Worm (Caenorhabditis elegans): ENCODE results near the gene Y50E8A.22.

ce11 chrV:14791703-14792102 lies 42.8 kb upstream of the Y50E8A.22 start:
- no peak for TF ChIP-seq him-1 (tag; optimal IDR thresholded peaks at IDR 0.05)
- TF ChIP-seq dao-5 (tag; optimal IDR thresholded peaks at IDR 0.05): no peak
- no peak for TF ChIP-seq W03F9.2 (tag; optimal IDR thresholded peaks at IDR 0.05)

All from whole organism, L4/young adult.